Fruit fly (Drosophila melanogaster) whole organism, embryonic: ENCODE results near the gene Sec23.

ENCODE experiments used
- CG1024 ChIP-seq: fragments of 200-800 bp; sonication (Bioruptor generic); IDR thresholded peaks from 2 replicates; pipeline ENCODE4 v1.3.6; 2022; ENCODE audit warnings: missing biosample characterization, missing genetic modification characterization
- CG10274 ChIP-seq: fragments of 200-800 bp; sonication (Bioruptor generic); optimal IDR thresholded peaks from 3 replicates; lab custom pipeline; 2017; ENCODE audit warnings: missing biosample characterization, mild to moderate bottlenecking, missing genetic modification characterization
- CG11723 ChIP-seq: fragments of 200-800 bp; sonication (Bioruptor generic); optimal IDR thresholded peaks from 2 replicates; lab custom pipeline; 2017; ENCODE audit warnings: missing biosample characterization, mild to moderate bottlenecking, missing genetic modification characterization
- CG12659 ChIP-seq: fragments of 200-800 bp; sonication (Bioruptor generic); optimal IDR thresholded peaks from 3 replicates; lab custom pipeline; 2017; ENCODE audit warnings: mild to moderate bottlenecking, missing biosample characterization, missing genetic modification reagents, missing genetic modification characterization
- CG14710 ChIP-seq: fragments of 200-800 bp; sonication (Bioruptor generic); optimal IDR thresholded peaks from 3 replicates; lab custom pipeline; 2019; ENCODE audit warnings: missing biosample characterization, mild to moderate bottlenecking, missing genetic modification characterization, moderate library complexity
- CG14860 ChIP-seq: fragments of 200-800 bp; sonication (Bioruptor generic); IDR thresholded peaks from 3 replicates; pipeline ENCODE4 v1.3.6; 2022; ENCODE audit warnings: missing biosample characterization, missing genetic modification characterization; ENCODE audit not compliant: partially characterized antibody
- CG1529 ChIP-seq: fragments of 200-800 bp; sonication (Bioruptor generic); optimal IDR thresholded peaks from 3 replicates; lab custom pipeline; 2018; ENCODE audit warnings: missing biosample characterization, missing genetic modification characterization
- CG2202 ChIP-seq: fragments of 200-800 bp; sonication (Bioruptor generic); optimal IDR thresholded peaks from 2 replicates; lab custom pipeline; 2018; ENCODE audit warnings: missing biosample characterization, mild to moderate bottlenecking, missing genetic modification characterization
- CG34224 ChIP-seq: fragments of 200-800 bp; sonication (Bioruptor generic); IDR thresholded peaks from 3 replicates; pipeline ENCODE4 v1.3.6; 2022; ENCODE audit warnings: missing biosample characterization, missing genetic modification characterization; ENCODE audit not compliant: partially characterized antibody
- CG3995 ChIP-seq: fragments of 200-800 bp; sonication (Bioruptor generic); optimal IDR thresholded peaks from 3 replicates; lab custom pipeline; 2016; ENCODE audit warnings: missing biosample characterization, missing genetic modification characterization
- CG4854 ChIP-seq: fragments of 200-800 bp; sonication (Bioruptor generic); optimal IDR thresholded peaks from 2 replicates; lab custom pipeline; 2016; ENCODE audit warnings: missing biosample characterization, missing genetic modification characterization, inconsistent platforms
- CG6175 ChIP-seq: fragments of 200-800 bp; sonication (Bioruptor generic); IDR thresholded peaks from 3 replicates; pipeline ENCODE4 v1.3.6; 2022; ENCODE audit warnings: missing biosample characterization, missing genetic modification characterization
- CG6254 ChIP-seq: fragments of 200-800 bp; sonication (Bioruptor generic); optimal IDR thresholded peaks from 3 replicates; lab custom pipeline; 2017; ENCODE audit warnings: mild to moderate bottlenecking, missing biosample characterization, missing genetic modification reagents, missing genetic modification characterization
- CG7372 ChIP-seq: fragments of 200-800 bp; sonication (Bioruptor generic); IDR thresholded peaks from 2 replicates; pipeline ENCODE4 v1.3.6; 2022; ENCODE audit warnings: missing biosample characterization, missing genetic modification characterization
- CG7839 ChIP-seq: fragments of 200-800 bp; sonication (Bioruptor generic); optimal IDR thresholded peaks from 3 replicates; lab custom pipeline; 2018; ENCODE audit warnings: missing biosample characterization, mild to moderate bottlenecking, missing genetic modification characterization, moderate library complexity
- CG8765 ChIP-seq: fragments of 200-800 bp; sonication (Bioruptor generic); IDR thresholded peaks from 2 replicates; pipeline ENCODE4 v1.3.6; 2022; ENCODE audit warnings: missing biosample characterization, missing genetic modification characterization
- CG8924 ChIP-seq: fragments of 200-800 bp; optimal IDR thresholded peaks from 3 replicates; lab custom pipeline; 2019; ENCODE audit warnings: missing biosample characterization, mild to moderate bottlenecking, missing genetic modification characterization, moderate library complexity
- Camta ChIP-seq: fragments of 200-800 bp; sonication (Bioruptor generic); optimal IDR thresholded peaks from 2 replicates; lab custom pipeline; 2016; ENCODE audit warnings: missing biosample characterization, missing genetic modification characterization
- D ChIP-seq, 2 experiments: fragments of 200-800 bp in 1 of 2; fragments of >200 bp in 1 of 2; sonication (Bioruptor generic) in 1 of 2; optimal IDR thresholded peaks; 2 replicates in 1 of 2; 3 replicates in 1 of 2; lab custom pipeline; 2017; ENCODE audit warnings: mild to moderate bottlenecking in 1 of 2, missing biosample characterization in 1 of 2, missing genetic modification characterization in 1 of 2, missing genetic modification reagents in 1 of 2
- Dfd ChIP-seq, 2 experiments: fragments of >200 bp; optimal IDR thresholded peaks; 2 replicates each; lab custom pipeline; 2017; ENCODE audit warnings: missing biosample characterization in 2 of 2, missing genetic modification characterization in 2 of 2
- HHEX ChIP-seq: fragments of 200-800 bp; sonication (Bioruptor generic); optimal IDR thresholded peaks from 3 replicates; lab custom pipeline; 2017; ENCODE audit warnings: missing biosample characterization, mild to moderate bottlenecking, missing genetic modification characterization, missing genetic modification reagents
- HLH54F ChIP-seq: fragments of 200-800 bp; sonication (Bioruptor generic); optimal IDR thresholded peaks from 3 replicates; lab custom pipeline; 2016; ENCODE audit warnings: missing biosample characterization, missing genetic modification characterization
- Lim3 ChIP-seq: fragments of 200-800 bp; sonication (Bioruptor generic); IDR thresholded peaks from 2 replicates; pipeline ENCODE4 v1.3.6; 2022; ENCODE audit warnings: missing biosample characterization, missing genetic modification characterization
- MTF-1 ChIP-seq: fragments of 200-800 bp; sonication (Bioruptor generic); optimal IDR thresholded peaks from 2 replicates; lab custom pipeline; 2018; ENCODE audit warnings: missing biosample characterization, mild to moderate bottlenecking, missing genetic modification characterization, borderline replicate concordance
- Meics ChIP-seq: fragments of 200-800 bp; sonication (Bioruptor generic); optimal IDR thresholded peaks from 2 replicates; lab custom pipeline; 2017; ENCODE audit warnings: missing biosample characterization, mild to moderate bottlenecking, missing genetic modification characterization
- Nf-YC ChIP-seq: fragments of 200-800 bp; optimal IDR thresholded peaks from 3 replicates; lab custom pipeline; 2019; ENCODE audit warnings: missing biosample characterization, mild to moderate bottlenecking, missing genetic modification characterization, moderate library complexity
- Opbp ChIP-seq: fragments of 200-800 bp; sonication (Bioruptor generic); IDR thresholded peaks from 3 replicates; pipeline ENCODE4 v1.3.6; 2022; ENCODE audit warnings: missing biosample characterization, missing genetic modification characterization; ENCODE audit not compliant: partially characterized antibody
- crp ChIP-seq, 2 experiments: fragments of 200-800 bp; sonication (Bioruptor generic); optimal IDR thresholded peaks; 2 replicates in 1 of 2; 3 replicates in 1 of 2; lab custom pipeline; 2017; ENCODE audit warnings: missing biosample characterization in 2 of 2, missing genetic modification characterization in 2 of 2, mild to moderate bottlenecking in 1 of 2, moderate library complexity in 1 of 2
- dimm ChIP-seq: fragments of 200-800 bp; sonication (Bioruptor generic); IDR thresholded peaks from 2 replicates; pipeline ENCODE4 v1.3.6; 2022; ENCODE audit warnings: missing biosample characterization, missing genetic modification characterization
- fd96Cb ChIP-seq: fragments of 200-800 bp; sonication (Bioruptor generic); optimal IDR thresholded peaks from 2 replicates; lab custom pipeline; 2018; ENCODE audit warnings: missing biosample characterization, mild to moderate bottlenecking, missing genetic modification characterization, moderate library complexity
- grau ChIP-seq: fragments of 200-800 bp; optimal IDR thresholded peaks from 3 replicates; lab custom pipeline; 2019; ENCODE audit warnings: missing biosample characterization, mild to moderate bottlenecking, missing genetic modification characterization, moderate library complexity
- gro ChIP-seq: fragments of 200-800 bp; sonication (Bioruptor generic); optimal IDR thresholded peaks from 2 replicates; lab custom pipeline; 2016; ENCODE audit warnings: missing biosample characterization, missing genetic modification characterization
- h ChIP-seq: fragments of >200 bp; optimal IDR thresholded peaks from 2 replicates; lab custom pipeline; 2017
- hth ChIP-seq: fragments of >200 bp; optimal IDR thresholded peaks from 2 replicates; lab custom pipeline; 2017; ENCODE audit warnings: inconsistent platforms
- insv ChIP-seq, 2 experiments: fragments of 200-800 bp; sonication (Bioruptor generic); optimal IDR thresholded peaks; 3 replicates each; lab custom pipeline; 2016 to 2018; ENCODE audit warnings: missing biosample characterization in 2 of 2, missing genetic modification characterization in 2 of 2
- jumu ChIP-seq: fragments of 200-800 bp; sonication (Bioruptor generic); optimal IDR thresholded peaks from 3 replicates; lab custom pipeline; 2016; ENCODE audit warnings: missing biosample characterization, missing genetic modification characterization
- mirr ChIP-seq: fragments of 200-800 bp; sonication (Bioruptor generic); optimal IDR thresholded peaks from 3 replicates; lab custom pipeline; 2018; ENCODE audit warnings: missing biosample characterization, mild to moderate bottlenecking, missing genetic modification characterization
- run ChIP-seq: fragments of 200-800 bp; sonication (Bioruptor generic); optimal IDR thresholded peaks from 3 replicates; lab custom pipeline; 2018; ENCODE audit warnings: missing biosample characterization, mild to moderate bottlenecking, missing genetic modification characterization
- salm ChIP-seq: fragments of 200-800 bp; sonication (Bioruptor generic); optimal IDR thresholded peaks from 2 replicates; lab custom pipeline; 2018; ENCODE audit warnings: missing biosample characterization, mild to moderate bottlenecking, missing genetic modification characterization
- shn ChIP-seq: fragments of 200-800 bp; sonication (Bioruptor generic); optimal IDR thresholded peaks from 3 replicates; lab custom pipeline; 2016; ENCODE audit warnings: missing biosample characterization, missing genetic modification characterization
- stc ChIP-seq: fragments of 200-800 bp; sonication (Bioruptor generic); IDR thresholded peaks from 2 replicates; pipeline ENCODE4 v1.3.6; 2022; ENCODE audit warnings: missing biosample characterization, missing genetic modification characterization
- tll ChIP-seq, 2 experiments: fragments of 200-800 bp in 1 of 2; fragments of >200 bp in 1 of 2; sonication (Bioruptor generic) in 1 of 2; optimal IDR thresholded peaks; 2 replicates each; lab custom pipeline; 2017 to 2019; ENCODE audit warnings: missing biosample characterization in 2 of 2, missing genetic modification characterization in 2 of 2, mild to moderate bottlenecking in 1 of 2, moderate library complexity in 1 of 2
- trem ChIP-seq: fragments of 200-800 bp; optimal IDR thresholded peaks from 3 replicates; lab custom pipeline; 2019; ENCODE audit warnings: missing biosample characterization, mild to moderate bottlenecking, missing genetic modification characterization, moderate library complexity
- tup ChIP-seq: fragments of 200-800 bp; sonication (Bioruptor generic); optimal IDR thresholded peaks from 2 replicates; lab custom pipeline; 2016; ENCODE audit warnings: missing biosample characterization, mild to moderate bottlenecking, missing genetic modification characterization, moderate library complexity
- unc-4 ChIP-seq: fragments of 200-800 bp; sonication (Bioruptor generic); IDR thresholded peaks from 2 replicates; pipeline ENCODE4 v1.3.6; 2022; ENCODE audit warnings: missing biosample characterization, missing genetic modification characterization; ENCODE audit not compliant: partially characterized antibody
- wdn ChIP-seq: fragments of 200-800 bp; sonication (Bioruptor generic); IDR thresholded peaks from 2 replicates; pipeline ENCODE4 v1.3.6; 2022; ENCODE audit warnings: missing biosample characterization, missing genetic modification characterization
- zen ChIP-seq: fragments of 200-800 bp; sonication (Bioruptor generic); optimal IDR thresholded peaks from 3 replicates; lab custom pipeline; 2018; ENCODE audit warnings: missing biosample characterization, mild to moderate bottlenecking, missing genetic modification characterization, moderate library complexity
- zfh1 ChIP-seq: fragments of 200-800 bp; sonication (Bioruptor generic); IDR thresholded peaks from 3 replicates; pipeline ENCODE4 v1.3.6; 2022; ENCODE audit warnings: missing biosample characterization, missing genetic modification characterization

Gene Sec23

dm6 chr3R:5682921-5683748 is 34.3 kb downstream of the Sec23 start (continued):
- no peak for TF ChIP-seq mirr (GFP tag; lab: Kevin White, UChicago)
- peak; percentile 60 for TF ChIP-seq CG8924 (tag; lab: Kevin White, UChicago)
- TF ChIP-seq HHEX (GFP tag; lab: Kevin White, UChicago) = peak; percentile 43
- no peak for TF ChIP-seq CG8765
- TF ChIP-seq run (tag; lab: Kevin White, UChicago) = no peak
- peak; percentile 76 for TF ChIP-seq zfh1 (GFP tag; lab: Robert Waterston, UW)
- TF ChIP-seq fd96Cb (tag; lab: Kevin White, UChicago) = peak; percentile 69
- no peak for TF ChIP-seq h (lab: Kevin White, UChicago)
- peak; percentile 71 for TF ChIP-seq salm
- TF ChIP-seq insv (GFP tag; optimal IDR thresholded peaks at IDR 0.05; lab: Kevin White, UChicago) = peak in 1 of 2 experiments; percentile 72
- no peak for TF ChIP-seq wdn (GFP tag; lab: Robert Waterston, UW)
- no peak for TF ChIP-seq Dfd (GFP tag; optimal IDR thresholded peaks at IDR 0.05; lab: Kevin White, UChicago)
- no peak for TF ChIP-seq CG3995 (GFP tag; lab: Kevin White, UChicago)
- TF ChIP-seq dimm (GFP tag; lab: Robert Waterston, UW) = peak; percentile 29; the same call in 1 of the 2 replicates
- TF ChIP-seq tup = no peak
- no peak for TF ChIP-seq Lim3
- no peak for TF ChIP-seq tll (GFP tag; optimal IDR thresholded peaks at IDR 0.05; lab: Kevin White, UChicago)
- peak; percentile 59 for TF ChIP-seq CG2202 (tag; lab: Kevin White, UChicago)
- no peak for TF ChIP-seq Camta (GFP tag; lab: Kevin White, UChicago)
- no peak for TF ChIP-seq CG1024 (GFP tag; lab: Robert Waterston, UW)
- peak; percentile 78 for TF ChIP-seq CG1529 (GFP tag; lab: Kevin White, UChicago)
- no peak for TF ChIP-seq Opbp (GFP tag; lab: Robert Waterston, UW)
- no peak for TF ChIP-seq Nf-YC (tag; lab: Kevin White, UChicago)
- TF ChIP-seq CG7839 (tag; lab: Kevin White, UChicago) = no peak
- TF ChIP-seq hth (lab: Kevin White, UChicago) = no peak
- TF ChIP-seq CG10274 = no peak
- no peak for TF ChIP-seq CG12659 (GFP tag; lab: Kevin White, UChicago)
- TF ChIP-seq D (optimal IDR thresholded peaks at IDR 0.05; lab: Kevin White, UChicago) = no peak
- TF ChIP-seq D (GFP tag; optimal IDR thresholded peaks at IDR 0.05; lab: Kevin White, UChicago) = peak; percentile 51
- TF ChIP-seq CG34224 (GFP tag; lab: Robert Waterston, UW) = no peak
- 0 out of 2 replicates have a peak, but pooled peaks have one; percentile 10 for TF ChIP-seq stc
- peak; percentile 9 for TF ChIP-seq CG4854 (GFP tag; lab: Kevin White, UChicago)
- TF ChIP-seq MTF-1 = no peak
- peak; percentile 20 for TF ChIP-seq Meics
- no peak for TF ChIP-seq unc-4 (GFP tag; lab: Robert Waterston, UW)
- TF ChIP-seq gro = no peak
- TF ChIP-seq crp (GFP tag; optimal IDR thresholded peaks at IDR 0.05; lab: Kevin White, UChicago) = no peak
- TF ChIP-seq CG14710 = peak; percentile 71
- no peak for TF ChIP-seq CG7372 (GFP tag; lab: Robert Waterston, UW)
- peak; percentile 65; the same call in 1 of the 3 replicates for TF ChIP-seq CG6175 (GFP tag; lab: Robert Waterston, UW)
- no peak for TF ChIP-seq CG14860 (GFP tag; lab: Robert Waterston, UW)
- peak; percentile 44 for TF ChIP-seq CG6254 (GFP tag; lab: Kevin White, UChicago)
- peak; percentile 49 for TF ChIP-seq CG11723 (GFP tag; lab: Kevin White, UChicago)
- TF ChIP-seq HLH54F (GFP tag; lab: Kevin White, UChicago) = no peak
- TF ChIP-seq grau (tag; lab: Kevin White, UChicago) = peak; percentile 98
- TF ChIP-seq zen (tag; lab: Kevin White, UChicago) = no peak
- peak; percentile 36 for TF ChIP-seq jumu (GFP tag; lab: Kevin White, UChicago)
- peak; percentile 59 for TF ChIP-seq trem (tag; lab: Kevin White, UChicago)
- no peak for TF ChIP-seq shn (GFP tag; lab: Kevin White, UChicago)
